Fruit fly (Drosophila melanogaster): Measurements from ENCODE around the gene CG18666.

CG18666 gene

dm6 chr2L:11059206-11059605, 24.6 kb downstream of the CG18666 start:
- no peak for TF ChIP-seq Myc (optimal IDR thresholded peaks at IDR 0.05)
- no peak for TF ChIP-seq psq (optimal IDR thresholded peaks at IDR 0.05)
- TF ChIP-seq insv (optimal IDR thresholded peaks at IDR 0.05), result no peak
- no peak for TF ChIP-seq Sin3A (optimal IDR thresholded peaks at IDR 0.05)
- no peak for TF ChIP-seq h (optimal IDR thresholded peaks at IDR 0.05)
- no peak for TF ChIP-seq ttk (optimal IDR thresholded peaks at IDR 0.05)

dm6 chr2L:11061155-11061554, 26.6 kb downstream of the CG18666 start:
- TF ChIP-seq psq (optimal IDR thresholded peaks at IDR 0.05) (no peak), h (optimal IDR thresholded peaks at IDR 0.05) (no peak), Sin3A (optimal IDR thresholded peaks at IDR 0.05) (no peak), ttk (optimal IDR thresholded peaks at IDR 0.05) (no peak), insv (optimal IDR thresholded peaks at IDR 0.05) (no peak), Myc (optimal IDR thresholded peaks at IDR 0.05) (no peak)

dm6 chr2L:11065106-11065878, 30.7 kb downstream of the CG18666 start:
- TF ChIP-seq psq (optimal IDR thresholded peaks at IDR 0.05) (no peak), Sin3A (optimal IDR thresholded peaks at IDR 0.05) (no peak), ttk (optimal IDR thresholded peaks at IDR 0.05) (no peak), insv (optimal IDR thresholded peaks at IDR 0.05) (no peak), Myc (optimal IDR thresholded peaks at IDR 0.05) (no peak)

- no peak for TF ChIP-seq Sin3A (optimal IDR thresholded peaks at IDR 0.05)
- TF ChIP-seq h (optimal IDR thresholded peaks at IDR 0.05), result no peak
- no peak for TF ChIP-seq insv (optimal IDR thresholded peaks at IDR 0.05)
- no peak for TF ChIP-seq psq (optimal IDR thresholded peaks at IDR 0.05)
- TF ChIP-seq ttk (optimal IDR thresholded peaks at IDR 0.05), result no peak
- TF ChIP-seq Myc (optimal IDR thresholded peaks at IDR 0.05), result no peak
These were observed 31.6 kb downstream of the CG18666 start for dm6 chr2L:11065932-11066823.

dm6 chr2L:11066887-11067459, 32.4 kb downstream of the CG18666 start, which contains the start of gene Samuel:
Samuel (minus strand) TSS chr2L:11066998.
- TF ChIP-seq Myc (optimal IDR thresholded peaks at IDR 0.05) (no peak), psq (optimal IDR thresholded peaks at IDR 0.05) (no peak), h (optimal IDR thresholded peaks at IDR 0.05) (no peak), Sin3A (optimal IDR thresholded peaks at IDR 0.05) (no peak), insv (optimal IDR thresholded peaks at IDR 0.05) (no peak), ttk (optimal IDR thresholded peaks at IDR 0.05) (no peak)

- TF ChIP-seq ttk (optimal IDR thresholded peaks at IDR 0.05), result no peak
- TF ChIP-seq h (optimal IDR thresholded peaks at IDR 0.05), result no peak
- TF ChIP-seq psq (optimal IDR thresholded peaks at IDR 0.05), result no peak
- TF ChIP-seq insv (optimal IDR thresholded peaks at IDR 0.05), result no peak
- no peak for TF ChIP-seq Sin3A (optimal IDR thresholded peaks at IDR 0.05)
- TF ChIP-seq Myc (optimal IDR thresholded peaks at IDR 0.05), result no peak
These were observed 33.4 kb downstream of the CG18666 start for dm6 chr2L:11067970-11068369.

dm6 chr2L:11068441-11068840, 33.8 kb downstream of the CG18666 start:
- no peak for TF ChIP-seq Myc (optimal IDR thresholded peaks at IDR 0.05)
- TF ChIP-seq h (optimal IDR thresholded peaks at IDR 0.05), result no peak
- TF ChIP-seq ttk (optimal IDR thresholded peaks at IDR 0.05), result no peak
- TF ChIP-seq psq (optimal IDR thresholded peaks at IDR 0.05), result no peak
- TF ChIP-seq insv (optimal IDR thresholded peaks at IDR 0.05), result no peak
- TF ChIP-seq Sin3A (optimal IDR thresholded peaks at IDR 0.05), result no peak

DNA sequence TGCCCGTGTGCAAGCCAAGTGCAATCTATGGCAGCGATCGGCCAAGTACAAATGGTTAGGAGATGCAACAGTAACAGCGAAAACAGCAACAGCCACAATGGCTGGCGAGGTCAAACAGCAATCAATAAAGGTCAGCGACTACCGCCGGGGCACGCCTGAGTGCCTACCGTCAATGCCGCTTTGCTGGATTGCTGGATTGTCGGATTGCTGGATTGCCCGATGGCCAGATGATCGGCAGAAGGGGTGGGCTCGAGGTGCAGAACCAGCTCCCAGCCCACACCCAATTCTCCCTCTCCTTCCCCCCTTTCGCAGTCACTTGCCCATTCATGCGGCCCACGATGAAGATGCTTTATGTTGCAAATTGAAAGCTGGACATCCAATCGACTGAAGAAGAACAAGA, 34.3 kb downstream of the CG18666 start:
- TF ChIP-seq ttk (optimal IDR thresholded peaks at IDR 0.05), result no peak
- TF ChIP-seq Sin3A (optimal IDR thresholded peaks at IDR 0.05), result no peak
- no peak for TF ChIP-seq Myc (optimal IDR thresholded peaks at IDR 0.05)
- no peak for TF ChIP-seq psq (optimal IDR thresholded peaks at IDR 0.05)
- TF ChIP-seq insv (optimal IDR thresholded peaks at IDR 0.05), result no peak
- TF ChIP-seq h (optimal IDR thresholded peaks at IDR 0.05), result no peak

DNA sequence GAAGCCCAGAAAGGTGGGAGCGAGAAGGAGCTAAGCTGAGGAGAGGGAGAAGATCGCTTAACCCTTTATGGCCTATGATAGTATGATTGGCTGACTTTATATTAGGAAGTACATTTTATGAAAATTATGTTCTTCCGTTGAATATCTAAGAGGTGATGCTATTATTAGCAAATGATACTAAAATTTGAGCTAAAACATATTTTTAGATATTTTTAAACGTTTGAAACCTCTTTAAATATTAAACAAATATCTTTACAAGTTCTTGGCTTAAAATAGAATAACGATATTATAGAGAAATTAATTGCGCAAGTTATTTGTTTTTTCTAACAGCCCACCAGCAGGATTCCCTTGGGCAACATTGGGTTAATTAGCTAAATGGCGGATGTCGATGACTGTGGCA, 34.9 kb downstream of the CG18666 start:
- TF ChIP-seq insv (optimal IDR thresholded peaks at IDR 0.05) (no peak), Sin3A (optimal IDR thresholded peaks at IDR 0.05) (no peak), h (optimal IDR thresholded peaks at IDR 0.05) (no peak), psq (optimal IDR thresholded peaks at IDR 0.05) (no peak), Myc (optimal IDR thresholded peaks at IDR 0.05) (no peak), ttk (optimal IDR thresholded peaks at IDR 0.05) (no peak)

DNA sequence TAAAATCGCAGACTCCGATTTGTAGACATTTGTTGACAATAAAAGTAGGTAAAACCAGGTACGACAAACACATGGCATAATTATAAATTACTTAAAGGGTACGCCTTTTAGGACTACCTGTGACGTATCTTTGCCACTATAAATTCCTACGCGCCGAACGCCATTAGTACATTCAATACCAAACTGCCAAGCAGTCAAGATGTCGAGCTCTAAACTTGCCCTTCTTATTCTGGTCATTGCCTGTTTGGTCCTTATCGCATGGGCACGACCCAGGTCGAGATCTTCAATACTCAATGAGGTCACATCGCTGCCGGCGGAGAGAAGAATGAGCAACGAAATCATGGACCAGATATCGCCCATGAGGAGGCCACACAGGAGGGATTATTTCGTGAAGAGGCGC, 36.3 kb downstream of the CG18666 start, which contains the start of gene CG14915:
TSS of gene CG14915 (plus strand) at position 166 of the 400 bp plus-strand sequence.
- no peak for TF ChIP-seq insv (optimal IDR thresholded peaks at IDR 0.05)
- no peak for TF ChIP-seq Myc (optimal IDR thresholded peaks at IDR 0.05)
- no peak for TF ChIP-seq Sin3A (optimal IDR thresholded peaks at IDR 0.05)
- no peak for TF ChIP-seq ttk (optimal IDR thresholded peaks at IDR 0.05)
- no peak for TF ChIP-seq psq (optimal IDR thresholded peaks at IDR 0.05)

- TF ChIP-seq ttk (optimal IDR thresholded peaks at IDR 0.05) (no peak), insv (optimal IDR thresholded peaks at IDR 0.05) (no peak), Sin3A (optimal IDR thresholded peaks at IDR 0.05) (no peak), Myc (optimal IDR thresholded peaks at IDR 0.05) (no peak), h (optimal IDR thresholded peaks at IDR 0.05) (no peak), psq (optimal IDR thresholded peaks at IDR 0.05) (no peak)
These were observed 37.7 kb downstream of the CG18666 start for dm6 chr2L:11072250-11072649.

- TF ChIP-seq psq (optimal IDR thresholded peaks at IDR 0.05) (no peak), Myc (optimal IDR thresholded peaks at IDR 0.05) (no peak), Sin3A (optimal IDR thresholded peaks at IDR 0.05) (no peak), insv (optimal IDR thresholded peaks at IDR 0.05) (no peak), ttk (optimal IDR thresholded peaks at IDR 0.05) (no peak), h (optimal IDR thresholded peaks at IDR 0.05) (no peak)
These were observed 38.3 kb downstream of the CG18666 start for dm6 chr2L:11072880-11073279.
